Worm (Caenorhabditis elegans) whole organism, midembryonic: ENCODE data around the gene clec-62.

Experiments used
- T22C8.4 ChIP-seq: fragments of 200-800 bp; sonication (Bioruptor generic); IDR thresholded peaks from 2 replicates; pipeline ENCODE4 v1.3.6; 2022; ENCODE audit warnings: missing genetic modification characterization, missing compliant biosample characterization
- med-1 ChIP-seq: sonication (generic microtip); optimal IDR thresholded peaks from 2 replicates; lab custom pipeline; 2017; ENCODE audit warnings: missing genetic modification characterization, mild to moderate bottlenecking, missing compliant biosample characterization, antibody characterized with exemption, missing genetic modification reagents; ENCODE audit not compliant: insufficient read depth
- ref-1 ChIP-seq: fragments of 200-800 bp; sonication (Bioruptor generic); conservative IDR thresholded peaks from 2 replicates; pipeline ENCODE4 v1.3.6; 2022; ENCODE audit warnings: missing genetic modification reagents, missing genetic modification characterization, missing compliant biosample characterization
- tab-1 ChIP-seq: fragments of 200-800 bp; sonication (Bioruptor generic); IDR thresholded peaks from 2 replicates; pipeline ENCODE4 v1.3.6; 2022; ENCODE audit warnings: missing genetic modification characterization, missing compliant biosample characterization

DNA sequence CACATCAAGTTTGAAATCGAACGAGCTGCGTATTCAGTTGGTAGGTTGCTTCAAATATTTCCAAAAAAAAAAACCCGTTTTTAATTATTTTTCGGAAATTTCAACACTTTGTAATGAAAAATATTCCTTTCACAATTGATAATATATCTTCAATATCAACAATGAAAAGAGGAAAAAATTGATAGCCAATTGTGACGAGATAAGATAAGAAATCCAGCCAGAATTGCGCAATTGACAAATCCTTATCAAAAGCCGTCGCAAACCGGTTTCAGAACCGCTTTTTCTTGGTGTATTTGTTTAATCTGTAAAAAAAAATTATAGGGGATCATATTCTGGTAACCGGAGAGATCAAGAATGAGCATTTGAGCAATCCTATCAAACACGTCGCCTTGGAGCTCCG is 47.6 kb upstream of the clec-62 start:
- TF ChIP-seq T22C8.4 (GFP tag; lab: Robert Waterston, UW), result no peak
- no peak for TF ChIP-seq ref-1 (GFP tag; lab: Robert Waterston, UW)
- no peak for TF ChIP-seq tab-1
- TF ChIP-seq med-1, result no peak
